Fruit fly (Drosophila melanogaster) whole organism, wandering third instar larva: ENCODE data around the gene vib.
A peak's percentile ranks its signal among the peaks of the same experiment; 100 is the strongest.

Experiments
- Abd-B ChIP-seq: fragments of >200 bp; optimal IDR thresholded peaks from 2 replicates; lab custom pipeline; 2017; ENCODE audit warnings: missing biosample characterization, missing genetic modification characterization
- CG32264 ChIP-seq: fragments of 200-800 bp; sonication (Bioruptor generic); optimal IDR thresholded peaks from 2 replicates; lab custom pipeline; 2016; ENCODE audit warnings: missing biosample characterization, missing genetic modification characterization
- CG9705 ChIP-seq: fragments of 200-800 bp; sonication (Bioruptor generic); optimal IDR thresholded peaks from 2 replicates; lab custom pipeline; 2018; ENCODE audit warnings: missing biosample characterization, mild to moderate bottlenecking, missing genetic modification characterization
- CrebA ChIP-seq: fragments of 200-800 bp; sonication (Bioruptor generic); optimal IDR thresholded peaks from 2 replicates; lab custom pipeline; 2016; ENCODE audit warnings: missing biosample characterization, mild to moderate bottlenecking, missing genetic modification characterization, borderline replicate concordance
- Dfd ChIP-seq: fragments of >200 bp; optimal IDR thresholded peaks from 2 replicates; lab custom pipeline; 2017; ENCODE audit warnings: missing biosample characterization, missing genetic modification characterization
- Dif ChIP-seq: fragments of 200-275, 200-300 bp; sonication (Bioruptor generic); optimal IDR thresholded peaks from 2 replicates; lab custom pipeline; 2018; ENCODE audit warnings: missing biosample characterization, missing genetic modification characterization; ENCODE audit not compliant: partially characterized antibody
- GATAd ChIP-seq: sonication (Bioruptor generic); optimal IDR thresholded peaks from 2 replicates; lab custom pipeline; 2016; ENCODE audit warnings: missing biosample characterization, missing genetic modification characterization
- HLH106 ChIP-seq: fragments of 200-800 bp; optimal IDR thresholded peaks from 3 replicates; lab custom pipeline; 2019; ENCODE audit warnings: missing biosample characterization, mild to moderate bottlenecking, missing genetic modification characterization, moderate library complexity
- Hnf4 ChIP-seq: fragments of 200-800 bp; sonication (Bioruptor generic); optimal IDR thresholded peaks from 2 replicates; lab custom pipeline; 2016; ENCODE audit warnings: missing biosample characterization, mild to moderate bottlenecking, missing genetic modification characterization
- Hr78 ChIP-seq: fragments of >200 bp; optimal IDR thresholded peaks from 2 replicates; lab custom pipeline; 2017; ENCODE audit warnings: missing biosample characterization, missing genetic modification characterization
- Hr83 ChIP-seq: fragments of 200-300 bp; sonication (Bioruptor generic); optimal IDR thresholded peaks from 2 replicates; lab custom pipeline; 2016; ENCODE audit warnings: missing biosample characterization, mild to moderate bottlenecking, missing genetic modification characterization, moderate library complexity; ENCODE audit not compliant: poor library complexity, severe bottlenecking
- Jra ChIP-seq: sonication (Bioruptor generic); optimal IDR thresholded peaks from 2 replicates; lab custom pipeline; 2016; ENCODE audit warnings: missing biosample characterization, missing genetic modification characterization
- Mio ChIP-seq: sonication (Bioruptor generic); optimal IDR thresholded peaks from 2 replicates; lab custom pipeline; 2016; ENCODE audit warnings: missing biosample characterization, missing genetic modification characterization
- Myc ChIP-seq: fragments of >200 bp; optimal IDR thresholded peaks from 2 replicates; lab custom pipeline; 2017
- N ChIP-seq: fragments of >200 bp; optimal IDR thresholded peaks from 2 replicates; lab custom pipeline; 2018; ENCODE audit warnings: missing biosample characterization, missing external identifiers, missing genetic modification characterization
- OdsH ChIP-seq: fragments of 200-800 bp; sonication (Bioruptor generic); optimal IDR thresholded peaks from 2 replicates; lab custom pipeline; 2016; ENCODE audit warnings: missing biosample characterization, mild to moderate bottlenecking, missing genetic modification characterization
- Rel ChIP-seq, 2 experiments: fragments of 200-800 bp; sonication (Bioruptor generic) in 1 of 2; optimal IDR thresholded peaks; 2 replicates in 1 of 2; 3 replicates in 1 of 2; lab custom pipeline; 2016 to 2019; ENCODE audit warnings: mild to moderate bottlenecking in 2 of 2, missing biosample characterization in 2 of 2, missing genetic modification characterization in 2 of 2, moderate library complexity in 1 of 2
- Sp1 ChIP-seq: fragments of 200-800 bp; sonication (Bioruptor generic); optimal IDR thresholded peaks from 3 replicates; lab custom pipeline; 2019; ENCODE audit warnings: missing biosample characterization, mild to moderate bottlenecking, missing genetic modification characterization, moderate library complexity
- Vsx2 ChIP-seq: fragments of 200-300, 225-300 bp; sonication (Bioruptor generic); optimal IDR thresholded peaks from 2 replicates; lab custom pipeline; 2018; ENCODE audit warnings: missing biosample characterization, missing genetic modification characterization; ENCODE audit not compliant: partially characterized antibody
- br ChIP-seq: fragments of 200-800 bp; sonication (Bioruptor generic); optimal IDR thresholded peaks from 2 replicates; lab custom pipeline; 2016; ENCODE audit warnings: missing biosample characterization, missing genetic modification characterization
- brk ChIP-seq: fragments of 200-800 bp; sonication (Bioruptor generic); optimal IDR thresholded peaks from 2 replicates; lab custom pipeline; 2016; ENCODE audit warnings: missing biosample characterization, mild to moderate bottlenecking, missing genetic modification characterization
- dl ChIP-seq, 2 experiments: fragments of 175-275, 200-275 bp in 1 of 2; fragments of 200-275 bp in 1 of 2; sonication (Bioruptor generic); optimal IDR thresholded peaks; lab custom pipeline; 2018; ENCODE audit warnings: mild to moderate bottlenecking in 2 of 2, missing biosample characterization in 2 of 2, missing genetic modification characterization in 2 of 2, moderate library complexity in 2 of 2; ENCODE audit not compliant: partially characterized antibody in 2 of 2, insufficient read depth in 1 of 2
- dmrt93B ChIP-seq: fragments of 200-800 bp; sonication (Bioruptor generic); optimal IDR thresholded peaks from 2 replicates; lab custom pipeline; 2018; ENCODE audit warnings: missing biosample characterization, mild to moderate bottlenecking, missing genetic modification characterization
- dsf ChIP-seq: sonication (Bioruptor generic); optimal IDR thresholded peaks from 2 replicates; lab custom pipeline; 2016; ENCODE audit warnings: missing biosample characterization, missing genetic modification characterization, borderline replicate concordance
- ey ChIP-seq: fragments of 200-800 bp; sonication (Bioruptor generic); optimal IDR thresholded peaks from 2 replicates; lab custom pipeline; 2016; ENCODE audit warnings: missing biosample characterization, missing genetic modification characterization
- foxo ChIP-seq, 2 experiments: fragments of 200-800 bp; sonication (Bioruptor generic); optimal IDR thresholded peaks; 2 replicates in 1 of 2; 3 replicates in 1 of 2; lab custom pipeline; 2016 to 2017; ENCODE audit warnings: missing biosample characterization in 2 of 2, missing genetic modification characterization in 2 of 2
- fru ChIP-seq: fragments of 200-800 bp; sonication (Bioruptor generic); optimal IDR thresholded peaks from 3 replicates; lab custom pipeline; 2016; ENCODE audit warnings: missing biosample characterization, mild to moderate bottlenecking, missing genetic modification characterization
- h ChIP-seq: fragments of 200-800 bp; sonication (Bioruptor generic); optimal IDR thresholded peaks from 3 replicates; lab custom pipeline; 2016; ENCODE audit warnings: missing biosample characterization, mild to moderate bottlenecking, missing genetic modification characterization
- jim ChIP-seq: fragments of 175-275, 200-325 bp; sonication (Bioruptor generic); optimal IDR thresholded peaks from 2 replicates; lab custom pipeline; 2016; ENCODE audit warnings: missing biosample characterization, mild to moderate bottlenecking, missing genetic modification characterization
- lola ChIP-seq: fragments of >200 bp; optimal IDR thresholded peaks from 2 replicates; lab custom pipeline; 2017; ENCODE audit warnings: missing biosample characterization, missing genetic modification characterization
- pan ChIP-seq: fragments of >200 bp; optimal IDR thresholded peaks from 2 replicates; lab custom pipeline; 2017
- psq ChIP-seq: fragments of 200-800 bp; sonication (Bioruptor generic); optimal IDR thresholded peaks from 3 replicates; lab custom pipeline; 2017; ENCODE audit warnings: missing biosample characterization, mild to moderate bottlenecking, missing genetic modification characterization, moderate library complexity
- rgr ChIP-seq: fragments of 200-800 bp; sonication (Bioruptor generic); optimal IDR thresholded peaks from 3 replicates; lab custom pipeline; 2016; ENCODE audit warnings: missing biosample characterization, mild to moderate bottlenecking, missing genetic modification characterization
- sage ChIP-seq: fragments of 200-800 bp; sonication (Bioruptor generic); optimal IDR thresholded peaks from 2 replicates; lab custom pipeline; 2016; ENCODE audit warnings: missing biosample characterization, mild to moderate bottlenecking, missing genetic modification characterization
- sv ChIP-seq: fragments of 200-800 bp; sonication (Bioruptor generic); optimal IDR thresholded peaks from 3 replicates; lab custom pipeline; 2016; ENCODE audit warnings: missing biosample characterization, missing genetic modification characterization
- tai ChIP-seq: sonication (Bioruptor generic); optimal IDR thresholded peaks from 2 replicates; lab custom pipeline; 2016; ENCODE audit warnings: missing biosample characterization, missing genetic modification characterization
- usp ChIP-seq: fragments of >200 bp; optimal IDR thresholded peaks from 2 replicates; lab custom pipeline; 2017; ENCODE audit warnings: missing biosample characterization, missing genetic modification characterization
- woc ChIP-seq: sonication (Bioruptor generic); optimal IDR thresholded peaks from 2 replicates; lab custom pipeline; 2016; ENCODE audit warnings: missing biosample characterization, mild to moderate bottlenecking, missing genetic modification characterization

Gene vib

DNA sequence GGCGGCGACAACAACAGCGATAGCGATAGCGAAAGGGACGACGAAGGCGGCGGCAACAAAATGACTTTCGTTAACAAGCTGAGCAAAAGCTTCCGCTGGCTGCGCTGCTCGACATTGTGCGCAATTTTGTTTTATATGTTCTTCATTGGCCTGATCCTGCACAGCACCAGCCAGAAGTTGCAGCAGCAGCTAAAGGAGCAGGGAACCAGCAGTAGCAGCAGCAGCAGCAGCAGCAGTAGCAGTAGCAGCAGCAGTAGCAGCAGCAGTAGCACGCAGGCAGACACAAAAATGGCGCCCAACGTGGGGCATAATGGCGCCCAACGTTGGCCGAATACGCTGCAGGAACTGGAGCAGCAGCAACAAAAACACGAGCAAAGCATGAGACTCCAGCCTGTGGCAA lies 36.4 kb downstream of the vib start:
- no peak for TF ChIP-seq CrebA (GFP tag; lab: Kevin White, UChicago)
- TF ChIP-seq Abd-B (GFP tag; lab: Kevin White, UChicago), result no peak
- peak; percentile 81 for TF ChIP-seq Dfd
- no peak for TF ChIP-seq rgr (GFP tag; lab: Kevin White, UChicago)

DNA sequence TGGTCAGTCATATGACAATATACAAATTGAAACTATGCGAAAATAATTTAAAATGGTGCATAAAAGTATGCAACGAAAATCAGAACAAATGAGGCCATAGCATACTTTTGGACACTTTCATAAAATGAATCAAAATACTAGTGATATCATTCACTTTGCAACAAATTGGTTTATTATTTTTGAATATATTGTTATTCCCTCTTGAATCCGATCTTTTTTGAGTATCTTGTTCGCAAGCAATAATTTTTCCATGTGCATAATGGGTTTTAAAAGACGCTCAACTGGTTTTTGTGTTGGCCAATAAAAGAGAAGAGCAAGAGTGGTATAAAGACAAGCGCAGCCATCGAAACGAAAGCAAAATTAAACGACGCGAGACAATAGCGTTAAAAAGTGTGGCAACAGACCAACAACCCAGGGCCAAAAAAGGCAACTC lies 38.7 kb downstream of the vib start:
- no peak for TF ChIP-seq Dif (GFP tag; lab: Kevin White, UChicago)
- TF ChIP-seq fru (GFP tag; lab: Kevin White, UChicago), result peak; percentile 88
- peak; percentile 62 for TF ChIP-seq dmrt93B (GFP tag; lab: Kevin White, UChicago)
- TF ChIP-seq brk (GFP tag; lab: Kevin White, UChicago), result peak; percentile 22
- TF ChIP-seq GATAd (GFP tag; lab: Kevin White, UChicago), result no peak
- TF ChIP-seq Jra (GFP tag; lab: Kevin White, UChicago), result peak; percentile 17
- TF ChIP-seq woc (GFP tag; lab: Kevin White, UChicago), result peak; percentile 75
- TF ChIP-seq Dfd, result no peak
- no peak for TF ChIP-seq pan (lab: Kevin White, UChicago)
- TF ChIP-seq ey, result peak; percentile 82
- TF ChIP-seq Sp1 (GFP tag; lab: Kevin White, UChicago), result peak; percentile 86
- TF ChIP-seq sv, result no peak
- TF ChIP-seq jim (GFP tag; lab: Kevin White, UChicago), result no peak
- no peak for TF ChIP-seq N (GFP tag; lab: Kevin White, UChicago)
- TF ChIP-seq usp, result no peak
- TF ChIP-seq foxo (GFP tag; optimal IDR thresholded peaks at IDR 0.05; lab: Kevin White, UChicago), result peak in 1 of 2 experiments; percentile 70
- TF ChIP-seq h (GFP tag; lab: Kevin White, UChicago), result peak; percentile 86
- TF ChIP-seq dl (GFP tag; optimal IDR thresholded peaks at IDR 0.05; lab: Kevin White, UChicago; ENCODE audit: insufficient read depth in 1 of 2, partially characterized antibody in 2 of 2), result no peak
- TF ChIP-seq HLH106 (tag; lab: Kevin White, UChicago), result peak; percentile 52
- no peak for TF ChIP-seq Rel (GFP tag; optimal IDR thresholded peaks at IDR 0.05; lab: Kevin White, UChicago)
- no peak for TF ChIP-seq Rel (tag; optimal IDR thresholded peaks at IDR 0.05; lab: Kevin White, UChicago)
- TF ChIP-seq Abd-B (GFP tag; lab: Kevin White, UChicago), result no peak
- no peak for TF ChIP-seq Vsx2
- TF ChIP-seq CG9705 (GFP tag; lab: Kevin White, UChicago), result peak; percentile 53
- TF ChIP-seq sage, result peak; percentile 16
- TF ChIP-seq tai (GFP tag; lab: Kevin White, UChicago), result peak; percentile 34
- TF ChIP-seq Mio (GFP tag; lab: Kevin White, UChicago), result no peak
- TF ChIP-seq dsf (GFP tag; lab: Kevin White, UChicago), result peak; percentile 13
- peak; percentile 21 for TF ChIP-seq CG32264 (GFP tag; lab: Kevin White, UChicago)
- no peak for TF ChIP-seq Hr83 (GFP tag; lab: Kevin White, UChicago)
- TF ChIP-seq psq (GFP tag; lab: Kevin White, UChicago), result peak; percentile 91
- TF ChIP-seq Hr78, result no peak
- TF ChIP-seq br (GFP tag; lab: Kevin White, UChicago), result peak; percentile 81
- no peak for TF ChIP-seq CrebA (GFP tag; lab: Kevin White, UChicago)
- TF ChIP-seq Myc (lab: Kevin White, UChicago), result no peak
- peak; percentile 75 for TF ChIP-seq rgr (GFP tag; lab: Kevin White, UChicago)
- TF ChIP-seq OdsH (GFP tag; lab: Kevin White, UChicago), result peak; percentile 80
- TF ChIP-seq Hnf4 (GFP tag; lab: Kevin White, UChicago), result peak; percentile 62
- no peak for TF ChIP-seq lola (GFP tag; lab: Kevin White, UChicago)

DNA sequence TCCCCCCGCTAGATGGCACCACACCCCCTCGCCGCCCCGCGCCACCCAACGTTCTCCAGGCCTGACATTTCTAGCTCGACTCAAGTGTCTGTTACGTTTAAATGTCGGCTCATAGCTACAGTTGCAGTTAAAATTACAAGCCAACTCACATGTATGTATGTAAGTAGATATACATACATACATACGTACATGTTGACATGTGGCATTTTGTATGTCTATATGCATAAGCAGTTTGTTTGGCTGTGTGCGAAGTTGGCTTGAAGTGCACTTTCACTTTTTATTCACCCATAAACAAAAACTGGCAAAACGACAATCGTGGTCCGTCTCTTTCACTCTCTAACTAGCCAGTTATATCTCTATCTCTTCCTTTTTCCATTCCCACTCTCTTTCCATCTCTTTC lies 43.6 kb downstream of the vib start:
- TF ChIP-seq OdsH (GFP tag; lab: Kevin White, UChicago) (no peak), woc (GFP tag; lab: Kevin White, UChicago) (no peak), Jra (GFP tag; lab: Kevin White, UChicago) (no peak), jim (GFP tag; lab: Kevin White, UChicago) (no peak), CrebA (GFP tag; lab: Kevin White, UChicago) (no peak), brk (GFP tag; lab: Kevin White, UChicago) (no peak), N (GFP tag; lab: Kevin White, UChicago) (no peak), CG32264 (GFP tag; lab: Kevin White, UChicago) (no peak), lola (GFP tag; lab: Kevin White, UChicago) (no peak), Dfd (no peak)
